Worm (Caenorhabditis elegans) whole organism, mixed stage, embryonic: ENCODE data around the gene gst-22.

Source experiments
- hlh-1 ChIP-seq: fragments of 150-350 bp; optimal IDR thresholded peaks from 2 replicates; lab custom pipeline; 2014; ENCODE audit warnings: missing biosample characterization, missing genetic modification reagents, missing genetic modification characterization
- lin-13 ChIP-seq: fragments of 150-350 bp; optimal IDR thresholded peaks from 2 replicates; lab custom pipeline; 2014; ENCODE audit warnings: missing biosample characterization, missing genetic modification characterization
- nhr-12 ChIP-seq: fragments of 150-350 bp; optimal IDR thresholded peaks from 2 replicates; lab custom pipeline; 2014; ENCODE audit warnings: missing biosample characterization, missing genetic modification characterization
- nhr-237 ChIP-seq: fragments of 150-350 bp; optimal IDR thresholded peaks from 2 replicates; lab custom pipeline; 2014; ENCODE audit warnings: missing biosample characterization, missing genetic modification characterization
- nhr-76 ChIP-seq: sonication (generic microtip); optimal IDR thresholded peaks from 2 replicates; lab custom pipeline; 2017; ENCODE audit warnings: missing biosample characterization, missing genetic modification characterization
- unc-62 ChIP-seq: fragments of 150-350 bp; optimal IDR thresholded peaks from 2 replicates; lab custom pipeline; 2014; ENCODE audit warnings: missing biosample characterization, missing genetic modification reagents, missing genetic modification characterization

DNA sequence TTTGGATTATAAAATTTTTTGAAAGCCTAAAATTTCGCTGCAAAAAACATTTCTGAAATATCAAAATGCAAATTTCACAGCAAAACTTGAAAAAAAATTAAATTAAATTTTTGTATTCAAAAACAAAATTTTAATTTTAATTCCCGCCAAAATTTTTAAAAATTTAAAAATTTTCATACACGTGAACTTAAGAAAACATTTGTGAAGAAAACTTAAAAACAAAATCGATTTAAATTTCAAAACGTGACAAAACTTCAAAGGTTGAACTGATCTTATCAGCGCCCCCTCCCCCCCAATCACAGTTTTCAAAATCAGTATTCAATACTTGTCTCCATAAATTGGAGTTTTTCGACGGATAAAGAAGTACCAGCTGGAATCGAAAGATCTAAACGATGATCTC is 5.1 kb upstream of the gst-22 start, which contains the start of gene F21H7.5:
- TF ChIP-seq nhr-76: no peak
- no peak for TF ChIP-seq lin-13 (tag; lab: Kevin White, UChicago)
- no peak for TF ChIP-seq nhr-12
- TF ChIP-seq nhr-237: no peak
- no peak for TF ChIP-seq unc-62 (GFP tag; lab: Kevin White, UChicago)
- no peak for TF ChIP-seq hlh-1 (tag; lab: Kevin White, UChicago)
